Worm (Caenorhabditis elegans): ENCODE results near the gene clec-22.

clec-22 gene

ce11 chrV:16857977-16858479, at the start of gene clec-22, which contains the start of gene clec-31:
Gene clec-22 (plus strand): TSS chrV:16858429.
Gene clec-31 (minus strand): TSS chrV:16858077.
- TF ChIP-seq ama-1 (optimal IDR thresholded peaks at IDR 0.05) (no peak), B0310.2 (tag; optimal IDR thresholded peaks at IDR 0.05) (no peak), flt-1 (GFP tag; IDR thresholded peaks at IDR 0.05) (no peak), hmg-4 (GFP tag; optimal IDR thresholded peaks at IDR 0.05) (no peak), aly-1 (tag; optimal IDR thresholded peaks at IDR 0.05) (no peak), ceh-36 (tag; optimal IDR thresholded peaks at IDR 0.05) (no peak), sea-1 (GFP tag; conservative IDR thresholded peaks at IDR 0.05) (no peak), hnd-1 (tag; optimal IDR thresholded peaks at IDR 0.05) (no peak), scrt-1 (GFP tag; IDR thresholded peaks at IDR 0.05) (no peak), ets-7 (tag; optimal IDR thresholded peaks at IDR 0.05) (no peak), F13C5.2 (tag; optimal IDR thresholded peaks at IDR 0.05) (no peak), ceh-13 (GFP tag; optimal IDR thresholded peaks at IDR 0.05) (no peak), pes-1 (GFP tag; IDR thresholded peaks at IDR 0.05) (no peak)

ce11 chrV:16811841-16812240, 46.4 kb upstream of the clec-22 start:
- TF ChIP-seq ama-1 (optimal IDR thresholded peaks at IDR 0.05) (no peak), ceh-36 (tag; optimal IDR thresholded peaks at IDR 0.05) (no peak), tra-4 (tag; optimal IDR thresholded peaks at IDR 0.05) (no peak), tbx-11 (GFP tag; IDR thresholded peaks at IDR 0.05) (no peak), tbx-37 (GFP tag; conservative IDR thresholded peaks at IDR 0.05) (no peak), scrt-1 (GFP tag; IDR thresholded peaks at IDR 0.05) (no peak), aly-1 (tag; optimal IDR thresholded peaks at IDR 0.05) (no peak), B0310.2 (tag; optimal IDR thresholded peaks at IDR 0.05) (no peak), hnd-1 (tag; optimal IDR thresholded peaks at IDR 0.05) (no peak), ets-7 (tag; optimal IDR thresholded peaks at IDR 0.05) (no peak), hmg-4 (GFP tag; optimal IDR thresholded peaks at IDR 0.05) (no peak), ceh-13 (GFP tag; optimal IDR thresholded peaks at IDR 0.05) (no peak), sea-1 (GFP tag; conservative IDR thresholded peaks at IDR 0.05) (no peak), F13C5.2 (tag; optimal IDR thresholded peaks at IDR 0.05) (no peak), flt-1 (GFP tag; IDR thresholded peaks at IDR 0.05) (no peak), pes-1 (GFP tag; IDR thresholded peaks at IDR 0.05) (no peak), hmbx-1 (tag; optimal IDR thresholded peaks at IDR 0.05) (no peak)

ce11 chrV:16812371-16812770, 45.9 kb upstream of the clec-22 start:
- TF ChIP-seq ceh-36 (tag; optimal IDR thresholded peaks at IDR 0.05) (no peak), B0310.2 (tag; optimal IDR thresholded peaks at IDR 0.05) (no peak), aly-1 (tag; optimal IDR thresholded peaks at IDR 0.05) (no peak), F13C5.2 (tag; optimal IDR thresholded peaks at IDR 0.05) (no peak), tbx-37 (GFP tag; conservative IDR thresholded peaks at IDR 0.05) (no peak), tbx-11 (GFP tag; IDR thresholded peaks at IDR 0.05) (no peak), hmg-4 (GFP tag; optimal IDR thresholded peaks at IDR 0.05) (no peak), hmbx-1 (tag; optimal IDR thresholded peaks at IDR 0.05) (no peak), tra-4 (tag; optimal IDR thresholded peaks at IDR 0.05) (no peak), hnd-1 (tag; optimal IDR thresholded peaks at IDR 0.05) (no peak), flt-1 (GFP tag; IDR thresholded peaks at IDR 0.05) (no peak), ama-1 (optimal IDR thresholded peaks at IDR 0.05) (no peak), ets-7 (tag; optimal IDR thresholded peaks at IDR 0.05) (no peak), pes-1 (GFP tag; IDR thresholded peaks at IDR 0.05) (no peak), ceh-13 (GFP tag; optimal IDR thresholded peaks at IDR 0.05) (no peak)

- TF ChIP-seq tbx-11 (GFP tag; IDR thresholded peaks at IDR 0.05) (no peak), hmbx-1 (tag; optimal IDR thresholded peaks at IDR 0.05) (no peak), ama-1 (optimal IDR thresholded peaks at IDR 0.05) (no peak), hmg-4 (GFP tag; optimal IDR thresholded peaks at IDR 0.05) (no peak), hnd-1 (tag; optimal IDR thresholded peaks at IDR 0.05) (no peak), F13C5.2 (tag; optimal IDR thresholded peaks at IDR 0.05) (no peak), ceh-36 (tag; optimal IDR thresholded peaks at IDR 0.05) (no peak), ceh-13 (GFP tag; optimal IDR thresholded peaks at IDR 0.05) (no peak), scrt-1 (GFP tag; IDR thresholded peaks at IDR 0.05) (no peak), aly-1 (tag; optimal IDR thresholded peaks at IDR 0.05) (no peak), tbx-37 (GFP tag; conservative IDR thresholded peaks at IDR 0.05) (no peak), flt-1 (GFP tag; IDR thresholded peaks at IDR 0.05) (no peak), pes-1 (GFP tag; IDR thresholded peaks at IDR 0.05) (no peak), tra-4 (tag; optimal IDR thresholded peaks at IDR 0.05) (no peak), B0310.2 (tag; optimal IDR thresholded peaks at IDR 0.05) (no peak), sea-1 (GFP tag; conservative IDR thresholded peaks at IDR 0.05) (no peak)
Observed at ce11 chrV:16814541-16815207, 43.6 kb upstream of the clec-22 start.

ce11 chrV:16815261-16815660, 43.0 kb upstream of the clec-22 start, which contains the start of gene T20B3.1:
Gene T20B3.1 (plus strand): TSS chrV:16815561.
- TF ChIP-seq aly-1 (tag; optimal IDR thresholded peaks at IDR 0.05), result no peak
- no peak for TF ChIP-seq ceh-13 (GFP tag; optimal IDR thresholded peaks at IDR 0.05)

- TF ChIP-seq ceh-13 (GFP tag; optimal IDR thresholded peaks at IDR 0.05) (no peak), ets-7 (tag; optimal IDR thresholded peaks at IDR 0.05) (no peak), tra-4 (tag; optimal IDR thresholded peaks at IDR 0.05) (no peak), flt-1 (GFP tag; IDR thresholded peaks at IDR 0.05) (no peak), pes-1 (GFP tag; IDR thresholded peaks at IDR 0.05) (no peak), B0310.2 (tag; optimal IDR thresholded peaks at IDR 0.05) (no peak), tbx-11 (GFP tag; IDR thresholded peaks at IDR 0.05) (no peak), sea-1 (GFP tag; conservative IDR thresholded peaks at IDR 0.05) (no peak), scrt-1 (GFP tag; IDR thresholded peaks at IDR 0.05) (no peak), tbx-37 (GFP tag; conservative IDR thresholded peaks at IDR 0.05) (no peak), ama-1 (optimal IDR thresholded peaks at IDR 0.05) (no peak), ceh-36 (tag; optimal IDR thresholded peaks at IDR 0.05) (no peak), F13C5.2 (tag; optimal IDR thresholded peaks at IDR 0.05) (no peak), hmbx-1 (tag; optimal IDR thresholded peaks at IDR 0.05) (no peak)
Observed at ce11 chrV:16816707-16817106, 41.5 kb upstream of the clec-22 start.

ce11 chrV:16821270-16821737, 36.9 kb upstream of the clec-22 start, which contains the start of gene T20B3.14:
Gene T20B3.14 (minus strand): TSS chrV:16821320.
- TF ChIP-seq tbx-11 (GFP tag; IDR thresholded peaks at IDR 0.05) (no peak), pes-1 (GFP tag; IDR thresholded peaks at IDR 0.05) (no peak), tbx-37 (GFP tag; conservative IDR thresholded peaks at IDR 0.05) (no peak), ets-7 (tag; optimal IDR thresholded peaks at IDR 0.05) (no peak), tra-4 (tag; optimal IDR thresholded peaks at IDR 0.05) (no peak), ceh-13 (GFP tag; optimal IDR thresholded peaks at IDR 0.05) (no peak), hmbx-1 (tag; optimal IDR thresholded peaks at IDR 0.05) (no peak), scrt-1 (GFP tag; IDR thresholded peaks at IDR 0.05) (no peak), flt-1 (GFP tag; IDR thresholded peaks at IDR 0.05) (no peak), B0310.2 (tag; optimal IDR thresholded peaks at IDR 0.05) (no peak), sea-1 (GFP tag; conservative IDR thresholded peaks at IDR 0.05) (no peak)

Data from whole organism, early embryonic.